Fruit fly (Drosophila melanogaster): ENCODE data around the gene CG44362.
A peak's percentile ranks its signal among the peaks of the same experiment; 100 is the strongest.

The CG44362 gene

dm6 chr3L:11359596-11359995 is 37.7 kb upstream of the CG44362 start:
- TF ChIP-seq CG33017 (tag; optimal IDR thresholded peaks at IDR 0.05) (no peak), CG5204 (GFP tag; optimal IDR thresholded peaks at IDR 0.05) (no peak), CG14711 (tag; optimal IDR thresholded peaks at IDR 0.05) (no peak), Crg-1 (GFP tag; optimal IDR thresholded peaks at IDR 0.05) (no peak), ovo (GFP tag; optimal IDR thresholded peaks at IDR 0.05) (no peak), CG12768 (GFP tag; optimal IDR thresholded peaks at IDR 0.05) (no peak), cic (GFP tag; optimal IDR thresholded peaks at IDR 0.05) (no peak)

dm6 chr3L:11364327-11364726 is 33.0 kb upstream of the CG44362 start:
- peak; percentile 54 for TF ChIP-seq CG33017 (tag; optimal IDR thresholded peaks at IDR 0.05)
- TF ChIP-seq toe (GFP tag; optimal IDR thresholded peaks at IDR 0.05) = peak; percentile 51
- peak; percentile 33 for TF ChIP-seq CG11617 (GFP tag; optimal IDR thresholded peaks at IDR 0.05)
- peak; percentile 3 for TF ChIP-seq CG1620 (GFP tag; optimal IDR thresholded peaks at IDR 0.05)
- TF ChIP-seq bab1 (GFP tag; optimal IDR thresholded peaks at IDR 0.05) = peak; percentile 47
- TF ChIP-seq CG7101 (tag; optimal IDR thresholded peaks at IDR 0.05) = peak; percentile 64
- no peak for TF ChIP-seq Crg-1 (GFP tag; optimal IDR thresholded peaks at IDR 0.05)
- TF ChIP-seq Clk (GFP tag; optimal IDR thresholded peaks at IDR 0.05) = no peak
- no peak for TF ChIP-seq Mnt (GFP tag; optimal IDR thresholded peaks at IDR 0.05)
- TF ChIP-seq Hr96 (GFP tag; optimal IDR thresholded peaks at IDR 0.05) = peak; percentile 52
- peak; percentile 39 for TF ChIP-seq pad (GFP tag; optimal IDR thresholded peaks at IDR 0.05)
- TF ChIP-seq CG12768 (GFP tag; optimal IDR thresholded peaks at IDR 0.05) = peak; percentile 66
- TF ChIP-seq cnc (optimal IDR thresholded peaks at IDR 0.05) = no peak
- TF ChIP-seq CG7045 (GFP tag; optimal IDR thresholded peaks at IDR 0.05) = peak; percentile 62
- peak; percentile 66 for TF ChIP-seq CG14711 (tag; optimal IDR thresholded peaks at IDR 0.05)
- no peak for TF ChIP-seq cic (GFP tag; optimal IDR thresholded peaks at IDR 0.05)
- TF ChIP-seq ovo (GFP tag; optimal IDR thresholded peaks at IDR 0.05) = no peak
- TF ChIP-seq tj (GFP tag; optimal IDR thresholded peaks at IDR 0.05) = no peak
- TF ChIP-seq kay (GFP tag; ENCODE audit: borderline replicate concordance) = no peak
- peak; percentile 51 for TF ChIP-seq CG5204 (GFP tag; optimal IDR thresholded peaks at IDR 0.05)

- TF ChIP-seq CG7101 (tag; optimal IDR thresholded peaks at IDR 0.05) (no peak), tj (GFP tag; optimal IDR thresholded peaks at IDR 0.05) (peak; percentile 44)
These were observed 32.4 kb upstream of the CG44362 start, which contains the start of gene CG6163 for dm6 chr3L:11364835-11365431. Gene CG6163 (minus strand): TSS chr3L:11364885.

dm6 chr3L:11365432-11366318 is 31.7 kb upstream of the CG44362 start:
- TF ChIP-seq CG7045 (GFP tag; optimal IDR thresholded peaks at IDR 0.05) = no peak
- no peak for TF ChIP-seq CG14711 (tag; optimal IDR thresholded peaks at IDR 0.05)
- peak; percentile 31 for TF ChIP-seq toe (GFP tag; optimal IDR thresholded peaks at IDR 0.05)
- TF ChIP-seq CG7101 (tag; optimal IDR thresholded peaks at IDR 0.05) = no peak
- peak; percentile 88 for TF ChIP-seq CG12768 (GFP tag; optimal IDR thresholded peaks at IDR 0.05)
- peak; percentile 33 for TF ChIP-seq Clk (GFP tag; optimal IDR thresholded peaks at IDR 0.05)
- TF ChIP-seq CG1620 (GFP tag; optimal IDR thresholded peaks at IDR 0.05) = no peak
- no peak for TF ChIP-seq bab1 (GFP tag; optimal IDR thresholded peaks at IDR 0.05)
- peak; percentile 11 for TF ChIP-seq pad (GFP tag; optimal IDR thresholded peaks at IDR 0.05)
- TF ChIP-seq cic (GFP tag; optimal IDR thresholded peaks at IDR 0.05) = peak; percentile 23
- no peak for TF ChIP-seq ovo (GFP tag; optimal IDR thresholded peaks at IDR 0.05)
- TF ChIP-seq CG5204 (GFP tag; optimal IDR thresholded peaks at IDR 0.05) = peak; percentile 73
- peak; percentile 5 for TF ChIP-seq Crg-1 (GFP tag; optimal IDR thresholded peaks at IDR 0.05)
- TF ChIP-seq Hr96 (GFP tag; optimal IDR thresholded peaks at IDR 0.05) = peak; percentile 13
- no peak for TF ChIP-seq cnc (optimal IDR thresholded peaks at IDR 0.05)

- TF ChIP-seq bab1 (GFP tag; optimal IDR thresholded peaks at IDR 0.05) (no peak), CG33017 (tag; optimal IDR thresholded peaks at IDR 0.05) (no peak), CG7101 (tag; optimal IDR thresholded peaks at IDR 0.05) (no peak), Crg-1 (GFP tag; optimal IDR thresholded peaks at IDR 0.05) (no peak), CG1620 (GFP tag; optimal IDR thresholded peaks at IDR 0.05) (no peak), kay (GFP tag; ENCODE audit: borderline replicate concordance) (no peak), CG12768 (GFP tag; optimal IDR thresholded peaks at IDR 0.05) (peak; percentile 63), cnc (optimal IDR thresholded peaks at IDR 0.05) (no peak), Hr96 (GFP tag; optimal IDR thresholded peaks at IDR 0.05) (peak; percentile 14), toe (GFP tag; optimal IDR thresholded peaks at IDR 0.05) (no peak), tj (GFP tag; optimal IDR thresholded peaks at IDR 0.05) (peak; percentile 33), cic (GFP tag; optimal IDR thresholded peaks at IDR 0.05) (no peak), CG7045 (GFP tag; optimal IDR thresholded peaks at IDR 0.05) (peak; percentile 0), CG5204 (GFP tag; optimal IDR thresholded peaks at IDR 0.05) (no peak), CG11617 (GFP tag; optimal IDR thresholded peaks at IDR 0.05) (no peak), pad (GFP tag; optimal IDR thresholded peaks at IDR 0.05) (peak; percentile 6), Mnt (GFP tag; optimal IDR thresholded peaks at IDR 0.05) (no peak)
These were observed 30.9 kb upstream of the CG44362 start for dm6 chr3L:11366422-11366821.

dm6 chr3L:11367797-11368196 is 29.5 kb upstream of the CG44362 start:
- TF ChIP-seq CG1620 (GFP tag; optimal IDR thresholded peaks at IDR 0.05) = no peak
- no peak for TF ChIP-seq bab1 (GFP tag; optimal IDR thresholded peaks at IDR 0.05)
- no peak for TF ChIP-seq Mnt (GFP tag; optimal IDR thresholded peaks at IDR 0.05)
- no peak for TF ChIP-seq pad (GFP tag; optimal IDR thresholded peaks at IDR 0.05)
- TF ChIP-seq kay (GFP tag; ENCODE audit: borderline replicate concordance) = no peak
- no peak for TF ChIP-seq CG11617 (GFP tag; optimal IDR thresholded peaks at IDR 0.05)
- TF ChIP-seq CG33017 (tag; optimal IDR thresholded peaks at IDR 0.05) = no peak
- no peak for TF ChIP-seq CG7045 (GFP tag; optimal IDR thresholded peaks at IDR 0.05)
- TF ChIP-seq Crg-1 (GFP tag; optimal IDR thresholded peaks at IDR 0.05) = no peak
- TF ChIP-seq toe (GFP tag; optimal IDR thresholded peaks at IDR 0.05) = no peak
- no peak for TF ChIP-seq cnc (optimal IDR thresholded peaks at IDR 0.05)
- TF ChIP-seq CG14711 (tag; optimal IDR thresholded peaks at IDR 0.05) = no peak

Measured in whole organism, adult.